Worm (Caenorhabditis elegans): ENCODE data around the gene F53E4.1.

ce11 chrV:15638853-15639252, 29.2 kb downstream of the F53E4.1 start, which contains the start of gene srz-44:
- TF ChIP-seq nhr-84 (tag; optimal IDR thresholded peaks at IDR 0.05) (no peak), aly-2 (tag; optimal IDR thresholded peaks at IDR 0.05) (no peak), unc-62 (GFP tag; optimal IDR thresholded peaks at IDR 0.05) (no peak), snpc-4 (tag; optimal IDR thresholded peaks at IDR 0.05) (no peak), lin-13 (GFP tag; optimal IDR thresholded peaks at IDR 0.05) (no peak), nhr-237 (tag; optimal IDR thresholded peaks at IDR 0.05) (no peak), zag-1 (tag; optimal IDR thresholded peaks at IDR 0.05) (no peak), sox-4 (tag; optimal IDR thresholded peaks at IDR 0.05) (no peak), nhr-77 (tag; optimal IDR thresholded peaks at IDR 0.05) (no peak), mep-1 (tag; optimal IDR thresholded peaks at IDR 0.05) (no peak), nhr-28 (tag; optimal IDR thresholded peaks at IDR 0.05) (no peak), ama-1 (optimal IDR thresholded peaks at IDR 0.05) (no peak)

All from whole organism, L1 larva.